Worm (Caenorhabditis elegans) whole organism, midembryonic: Measurements from ENCODE around the gene slc-17.4.

ENCODE experiments used
- T22C8.4 ChIP-seq: fragments of 200-800 bp; sonication (Bioruptor generic); IDR thresholded peaks from 2 replicates; pipeline ENCODE4 v1.3.6; 2022; ENCODE audit warnings: missing genetic modification characterization, missing compliant biosample characterization
- cog-1 ChIP-seq: sonication (generic microtip); optimal IDR thresholded peaks from 2 replicates; lab custom pipeline; 2016; ENCODE audit warnings: missing genetic modification characterization, missing compliant biosample characterization
- flt-1 ChIP-seq: fragments of 200-800 bp; sonication (Bioruptor generic); IDR thresholded peaks from 2 replicates; pipeline ENCODE4 v1.3.6; 2022; ENCODE audit warnings: missing genetic modification characterization, missing compliant biosample characterization
- klf-2 ChIP-seq: fragments of 200-800 bp; sonication (Bioruptor generic); conservative IDR thresholded peaks from 2 replicates; pipeline ENCODE4 v1.3.6; 2022; ENCODE audit warnings: missing genetic modification reagents, missing genetic modification characterization, missing compliant biosample characterization
- med-1 ChIP-seq: sonication (generic microtip); optimal IDR thresholded peaks from 2 replicates; lab custom pipeline; 2017; ENCODE audit warnings: missing genetic modification characterization, mild to moderate bottlenecking, missing compliant biosample characterization, antibody characterized with exemption, missing genetic modification reagents; ENCODE audit not compliant: insufficient read depth
- ztf-29 ChIP-seq: fragments of 200-800 bp; sonication (Bioruptor generic); IDR thresholded peaks from 2 replicates; pipeline ENCODE4 v1.3.6; 2022; ENCODE audit warnings: missing genetic modification reagents, missing genetic modification characterization, missing compliant biosample characterization

DNA sequence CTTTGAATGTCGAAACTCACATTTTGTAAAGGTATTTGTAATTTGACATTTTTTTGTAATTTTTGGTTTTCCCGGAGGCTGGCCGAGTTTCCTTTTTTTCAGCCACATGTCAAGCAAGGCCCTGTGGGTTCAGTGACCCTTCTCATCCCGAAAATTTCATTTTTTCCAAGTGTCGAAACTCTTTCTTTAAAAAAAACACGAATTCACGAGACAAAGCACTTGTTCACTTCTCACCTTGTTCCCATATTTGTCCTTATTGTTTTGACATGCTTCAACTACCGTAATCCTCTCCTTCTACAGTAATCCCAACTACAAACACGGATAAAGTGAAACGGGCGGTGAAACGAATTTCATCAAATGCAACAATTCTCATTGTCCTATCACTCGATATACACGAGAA is 16.3 kb downstream of the slc-17.4 start, which contains the start of gene lhfp-4:
- no peak for TF ChIP-seq med-1
- TF ChIP-seq ztf-29 (GFP tag; lab: Robert Waterston, UW): no peak
- TF ChIP-seq T22C8.4 (GFP tag; lab: Robert Waterston, UW): no peak
- TF ChIP-seq klf-2 (GFP tag; lab: Robert Waterston, UW): no peak
- TF ChIP-seq flt-1 (GFP tag; lab: Robert Waterston, UW): no peak
- TF ChIP-seq cog-1 (tag; lab: Kevin White, UChicago): no peak
